Fruit fly (Drosophila melanogaster): ENCODE data around the gene CG9396.

CG9396 gene

dm6 chr3R:9598099-9598498 is 26.7 kb upstream of the CG9396 start (continued):
- no peak for TF ChIP-seq CG9437 (GFP tag; optimal IDR thresholded peaks at IDR 0.05)
- TF ChIP-seq CG10565 (GFP tag; optimal IDR thresholded peaks at IDR 0.05) = no peak
- peak; percentile 78 for TF ChIP-seq CG2712 (tag; optimal IDR thresholded peaks at IDR 0.05)
- TF ChIP-seq CG14050 (GFP tag; IDR thresholded peaks at IDR 0.05) = no peak
- TF ChIP-seq CG12942 (GFP tag; optimal IDR thresholded peaks at IDR 0.05) = no peak
- no peak for TF ChIP-seq Jarid2 (GFP tag; optimal IDR thresholded peaks at IDR 0.05)
- no peak for TF ChIP-seq Max (GFP tag; optimal IDR thresholded peaks at IDR 0.05)
- no peak for TF ChIP-seq nmo (GFP tag; optimal IDR thresholded peaks at IDR 0.05)
- no peak for TF ChIP-seq CkIIα-i1 (GFP tag; IDR thresholded peaks at IDR 0.05)
- no peak for TF ChIP-seq CG11093 (GFP tag; IDR thresholded peaks at IDR 0.05)
- no peak for TF ChIP-seq insv (GFP tag; optimal IDR thresholded peaks at IDR 0.05)
- TF ChIP-seq CG2129 (GFP tag; IDR thresholded peaks at IDR 0.05; ENCODE audit: partially characterized antibody) = no peak
- no peak for TF ChIP-seq CG8290 (GFP tag; optimal IDR thresholded peaks at IDR 0.05)
- TF ChIP-seq CG8290 (tag; optimal IDR thresholded peaks at IDR 0.05) = peak in 1 of 2 experiments; percentile 61
- TF ChIP-seq eve (GFP tag; optimal IDR thresholded peaks at IDR 0.05) = peak in 1 of 2 experiments; percentile 85
- TF ChIP-seq CG7745 (tag; optimal IDR thresholded peaks at IDR 0.05) = no peak
- TF ChIP-seq Ssrp (tag; optimal IDR thresholded peaks at IDR 0.05) = peak; percentile 65
- TF ChIP-seq az2 (GFP tag; optimal IDR thresholded peaks at IDR 0.05) = peak; percentile 59
- TF ChIP-seq CG4730 (GFP tag; IDR thresholded peaks at IDR 0.05) = no peak
- TF ChIP-seq exex (tag; optimal IDR thresholded peaks at IDR 0.05) = no peak
- TF ChIP-seq sc (optimal IDR thresholded peaks at IDR 0.05) = no peak
- peak; percentile 38 for TF ChIP-seq sc (GFP tag; optimal IDR thresholded peaks at IDR 0.05)
- TF ChIP-seq CG12299 (tag; optimal IDR thresholded peaks at IDR 0.05) = no peak
- TF ChIP-seq CG10147 (GFP tag; optimal IDR thresholded peaks at IDR 0.05) = no peak
- peak in 1 of 2 experiments; percentile 32 for TF ChIP-seq Pdp1 (GFP tag; optimal IDR thresholded peaks at IDR 0.05)
- TF ChIP-seq pum (GFP tag; optimal IDR thresholded peaks at IDR 0.05) = peak; percentile 43
- TF ChIP-seq seq (GFP tag; IDR thresholded peaks at IDR 0.05) = 0 out of 2 replicates have a peak, but pooled peaks have one; percentile 21
- no peak for TF ChIP-seq emc (GFP tag; optimal IDR thresholded peaks at IDR 0.05)
- no peak for TF ChIP-seq Deaf1 (tag; optimal IDR thresholded peaks at IDR 0.05)
- peak; percentile 55 for TF ChIP-seq CG4424 (GFP tag; optimal IDR thresholded peaks at IDR 0.05)
- no peak for TF ChIP-seq da (GFP tag; optimal IDR thresholded peaks at IDR 0.05)
- peak; percentile 12 for TF ChIP-seq Camta (GFP tag; optimal IDR thresholded peaks at IDR 0.05)
- no peak for TF ChIP-seq pros (GFP tag; optimal IDR thresholded peaks at IDR 0.05)
- TF ChIP-seq sna (GFP tag; IDR thresholded peaks at IDR 0.05; ENCODE audit: partially characterized antibody) = no peak
- TF ChIP-seq tll (GFP tag; optimal IDR thresholded peaks at IDR 0.05) = no peak
- peak; percentile 58 for TF ChIP-seq Med (GFP tag)
- TF ChIP-seq CG30020 (tag; optimal IDR thresholded peaks at IDR 0.05) = no peak
- no peak for TF ChIP-seq CrebB (tag; optimal IDR thresholded peaks at IDR 0.05)
- TF ChIP-seq Atf3 (GFP tag; optimal IDR thresholded peaks at IDR 0.05) = peak; percentile 51
- TF ChIP-seq bab2 (GFP tag; optimal IDR thresholded peaks at IDR 0.05) = no peak
- peak; percentile 64 for TF ChIP-seq CG17328 (GFP tag; IDR thresholded peaks at IDR 0.05)
- peak; percentile 54 for TF ChIP-seq jing (GFP tag; optimal IDR thresholded peaks at IDR 0.05)
- no peak for TF ChIP-seq mirr (GFP tag; optimal IDR thresholded peaks at IDR 0.05)
- TF ChIP-seq CG10959 (GFP tag; IDR thresholded peaks at IDR 0.05) = no peak
- TF ChIP-seq CG32767 (GFP tag; IDR thresholded peaks at IDR 0.05) = no peak
- no peak for TF ChIP-seq ham (GFP tag; IDR thresholded peaks at IDR 0.05)
- peak; percentile 53 for TF ChIP-seq Atf-2 (GFP tag; optimal IDR thresholded peaks at IDR 0.05)
- TF ChIP-seq kah (GFP tag; optimal IDR thresholded peaks at IDR 0.05) = no peak
- TF ChIP-seq CG18476 (GFP tag; optimal IDR thresholded peaks at IDR 0.05) = no peak
- peak; percentile 75 for TF ChIP-seq zfh1 (GFP tag; IDR thresholded peaks at IDR 0.05)
- TF ChIP-seq CG15073 (GFP tag; optimal IDR thresholded peaks at IDR 0.05) = no peak
- TF ChIP-seq HHEX (GFP tag; optimal IDR thresholded peaks at IDR 0.05) = peak; percentile 5

All from whole organism, embryonic.